Fruit fly (Drosophila melanogaster) whole organism, pupa: ENCODE measurements around the gene gl.

ENCODE experiments used
- CG10348 ChIP-seq: fragments of 200-800 bp; sonication (Bioruptor generic); IDR thresholded peaks from 2 replicates; pipeline ENCODE4 v1.3.6; 2022; ENCODE audit warnings: missing biosample characterization, missing genetic modification characterization
- CG12605 ChIP-seq: fragments of 200-800 bp; sonication (Bioruptor generic); IDR thresholded peaks from 2 replicates; pipeline ENCODE4 v1.3.6; 2022; ENCODE audit warnings: missing biosample characterization, missing genetic modification characterization
- CG13204 ChIP-seq: fragments of 200-800 bp; sonication (Bioruptor generic); optimal IDR thresholded peaks from 2 replicates; lab custom pipeline; 2018; ENCODE audit warnings: missing biosample characterization, mild to moderate bottlenecking, missing genetic modification characterization, moderate library complexity
- CG14655 ChIP-seq: fragments of 200-800 bp; sonication (Bioruptor generic); optimal IDR thresholded peaks from 3 replicates; lab custom pipeline; 2017; ENCODE audit warnings: mild to moderate bottlenecking, missing biosample characterization, missing genetic modification reagents, missing genetic modification characterization
- CG15710 ChIP-seq: fragments of 200-800 bp; sonication (Bioruptor generic); optimal IDR thresholded peaks from 2 replicates; lab custom pipeline; 2018; ENCODE audit warnings: missing biosample characterization, mild to moderate bottlenecking, missing genetic modification characterization, moderate library complexity
- CG17806 ChIP-seq: fragments of 200-800 bp; sonication (Bioruptor generic); optimal IDR thresholded peaks from 2 replicates; lab custom pipeline; 2018; ENCODE audit warnings: missing biosample characterization, mild to moderate bottlenecking, missing genetic modification characterization, moderate library complexity
- CG32121 ChIP-seq: fragments of 200-800 bp; sonication (Bioruptor generic); IDR thresholded peaks from 2 replicates; pipeline ENCODE4 v1.3.6; 2022; ENCODE audit warnings: missing biosample characterization, missing genetic modification characterization
- CG34367 ChIP-seq: fragments of 200-800 bp; sonication (Bioruptor generic); optimal IDR thresholded peaks from 2 replicates; lab custom pipeline; 2018; ENCODE audit warnings: missing biosample characterization, mild to moderate bottlenecking, missing genetic modification characterization
- CG4496 ChIP-seq: fragments of 200-800 bp; sonication (Bioruptor generic); IDR thresholded peaks from 3 replicates; pipeline ENCODE4 v1.3.6; 2022; ENCODE audit warnings: missing biosample characterization, missing genetic modification characterization
- CG8159 ChIP-seq: fragments of 200-800 bp; sonication (Bioruptor generic); optimal IDR thresholded peaks from 3 replicates; lab custom pipeline; 2018; ENCODE audit warnings: missing biosample characterization, mild to moderate bottlenecking, missing genetic modification characterization, moderate library complexity
- CG8301 ChIP-seq: fragments of 200-800 bp; sonication (Bioruptor generic); optimal IDR thresholded peaks from 2 replicates; lab custom pipeline; 2018; ENCODE audit warnings: missing biosample characterization, mild to moderate bottlenecking, missing genetic modification characterization
- CG9948 ChIP-seq: fragments of 200-800 bp; sonication (Bioruptor generic); optimal IDR thresholded peaks from 2 replicates; lab custom pipeline; 2018; ENCODE audit warnings: missing biosample characterization, mild to moderate bottlenecking, missing genetic modification characterization, moderate library complexity
- D1 ChIP-seq: fragments of 200-800 bp; sonication (Bioruptor generic); optimal IDR thresholded peaks from 2 replicates; lab custom pipeline; 2018; ENCODE audit warnings: missing biosample characterization, mild to moderate bottlenecking, missing genetic modification characterization, moderate library complexity
- EcR ChIP-seq: fragments of 200-800 bp; sonication (Bioruptor generic); optimal IDR thresholded peaks from 3 replicates; lab custom pipeline; 2019; ENCODE audit warnings: missing biosample characterization, missing genetic modification characterization, mild to moderate bottlenecking, moderate library complexity, missing genetic modification reagents
- Ets98B ChIP-seq: fragments of 200-800 bp; sonication (Bioruptor generic); IDR thresholded peaks from 2 replicates; pipeline ENCODE4 v1.3.6; 2022; ENCODE audit warnings: missing biosample characterization, missing genetic modification characterization
- Pif1A ChIP-seq: fragments of 200-800 bp; sonication (Bioruptor generic); optimal IDR thresholded peaks from 3 replicates; lab custom pipeline; 2016; ENCODE audit warnings: missing biosample characterization, missing genetic modification characterization
- Pif1B ChIP-seq: fragments of 200-800 bp; sonication (Bioruptor generic); optimal IDR thresholded peaks from 3 replicates; lab custom pipeline; 2016; ENCODE audit warnings: missing biosample characterization, missing genetic modification characterization
- Snoo ChIP-seq: fragments of 200-800 bp; sonication (Bioruptor generic); optimal IDR thresholded peaks from 3 replicates; lab custom pipeline; 2017; ENCODE audit warnings: missing biosample characterization, mild to moderate bottlenecking, missing genetic modification characterization, inconsistent platforms
- fd96Ca ChIP-seq: fragments of 200-800 bp; sonication (Bioruptor generic); IDR thresholded peaks from 3 replicates; pipeline ENCODE4 v1.3.6; 2022; ENCODE audit warnings: missing biosample characterization, missing genetic modification characterization
- gl ChIP-seq: fragments of 200-800 bp; sonication (Bioruptor generic); optimal IDR thresholded peaks from 2 replicates; lab custom pipeline; 2018; ENCODE audit warnings: missing biosample characterization, mild to moderate bottlenecking, missing genetic modification characterization
- rn ChIP-seq: fragments of 200-800 bp; sonication (Bioruptor generic); IDR thresholded peaks from 2 replicates; pipeline ENCODE4 v1.3.6; 2022; ENCODE audit warnings: missing biosample characterization, missing genetic modification characterization

gl gene

DNA sequence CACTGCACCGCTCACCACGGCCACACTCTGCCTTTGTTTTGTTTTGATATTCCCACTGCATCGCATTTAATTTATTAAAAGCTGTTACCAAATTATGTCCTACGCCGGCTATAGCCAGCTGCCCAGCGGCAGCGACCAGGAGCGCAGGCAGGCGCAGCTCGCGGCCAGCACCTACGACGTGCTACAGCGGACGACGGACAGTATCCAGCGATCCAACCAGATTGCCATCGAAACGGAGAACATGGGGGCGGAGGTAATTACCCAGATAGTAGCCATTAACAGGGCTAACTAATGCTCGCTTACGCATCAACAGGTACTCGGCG is 27.1 kb upstream of the gl start:
- TF ChIP-seq CG10348 (GFP tag; lab: Robert Waterston, UW) (no peak), CG12605 (GFP tag; lab: Robert Waterston, UW) (no peak), CG4496 (GFP tag; lab: Robert Waterston, UW) (0 out of 3 replicates have a peak, but pooled peaks have one; percentile 21)

DNA sequence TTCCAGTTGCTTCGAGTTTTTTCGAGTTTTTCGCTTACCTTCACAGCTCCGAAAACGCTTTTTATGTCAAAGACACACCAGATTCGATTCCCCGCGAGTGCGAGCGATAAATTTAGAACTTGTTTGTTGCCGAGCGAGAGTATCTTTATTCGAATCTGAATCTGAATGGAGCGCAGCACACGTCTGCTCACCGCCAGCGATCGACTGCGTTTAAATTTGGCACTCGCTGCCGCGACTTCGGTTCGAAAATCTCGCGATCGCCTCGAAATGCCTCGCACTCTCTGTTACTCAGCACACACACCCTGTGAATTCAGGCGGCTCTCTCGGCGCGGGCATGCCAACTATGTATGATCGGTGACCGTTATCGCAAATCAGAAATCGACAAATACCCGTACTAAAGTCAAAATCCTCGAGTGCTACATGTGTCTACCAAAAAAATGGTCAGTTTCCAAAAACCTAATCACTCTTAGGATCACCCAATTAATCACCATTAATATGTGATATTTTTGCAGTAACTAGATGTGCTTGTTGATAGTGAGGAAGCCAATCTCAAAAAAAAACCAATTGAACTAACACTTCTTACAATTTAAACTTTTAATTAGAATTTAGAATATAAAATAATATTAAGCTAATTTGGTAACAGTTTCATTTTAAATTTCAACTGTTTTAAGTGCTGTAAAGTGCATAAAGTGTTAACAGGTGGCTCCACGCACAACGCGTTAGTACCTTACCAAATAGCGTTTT is 26.6 kb upstream of the gl start, which contains the start of gene Vha100-2:
Vha100-2 (minus strand) TSS at position 216 of the 744 bp plus-strand sequence.
- no peak for TF ChIP-seq CG34367
- TF ChIP-seq Ets98B (GFP tag; lab: Robert Waterston, UW): peak; percentile 73
- TF ChIP-seq gl (tag; lab: Kevin White, UChicago): no peak
- peak; percentile 49 for TF ChIP-seq CG32121
- TF ChIP-seq CG17806: no peak
- peak; percentile 29; the same call in 1 of the 3 replicates for TF ChIP-seq fd96Ca (GFP tag; lab: Robert Waterston, UW)
- TF ChIP-seq CG14655 (GFP tag; lab: Kevin White, UChicago): peak; percentile 38
- TF ChIP-seq Pif1A: no peak
- TF ChIP-seq rn (GFP tag; lab: Robert Waterston, UW): no peak
- peak; percentile 5 for TF ChIP-seq CG8159
- peak; percentile 51; the same call in 1 of the 2 replicates for TF ChIP-seq CG12605 (GFP tag; lab: Robert Waterston, UW)
- TF ChIP-seq Pif1B (GFP tag; lab: Kevin White, UChicago): no peak
- peak; percentile 70; the same call in 2 of the 3 replicates for TF ChIP-seq CG4496 (GFP tag; lab: Robert Waterston, UW)
- no peak for TF ChIP-seq EcR (GFP tag; lab: Kevin White, UChicago)

dm6 chr3R:18398460-18398901 is 25.9 kb upstream of the gl start:
- peak; percentile 7 for TF ChIP-seq EcR (GFP tag; lab: Kevin White, UChicago)
- no peak for TF ChIP-seq CG10348 (GFP tag; lab: Robert Waterston, UW)
- no peak for TF ChIP-seq Pif1A
- no peak for TF ChIP-seq CG15710
- no peak for TF ChIP-seq CG17806
- no peak for TF ChIP-seq rn (GFP tag; lab: Robert Waterston, UW)
- TF ChIP-seq Ets98B (GFP tag; lab: Robert Waterston, UW): no peak
- peak; percentile 15 for TF ChIP-seq CG13204 (GFP tag; lab: Kevin White, UChicago)
- TF ChIP-seq CG12605 (GFP tag; lab: Robert Waterston, UW): no peak
- TF ChIP-seq fd96Ca (GFP tag; lab: Robert Waterston, UW): peak; percentile 6; the same call in 1 of the 3 replicates
- no peak for TF ChIP-seq CG14655 (GFP tag; lab: Kevin White, UChicago)

DNA sequence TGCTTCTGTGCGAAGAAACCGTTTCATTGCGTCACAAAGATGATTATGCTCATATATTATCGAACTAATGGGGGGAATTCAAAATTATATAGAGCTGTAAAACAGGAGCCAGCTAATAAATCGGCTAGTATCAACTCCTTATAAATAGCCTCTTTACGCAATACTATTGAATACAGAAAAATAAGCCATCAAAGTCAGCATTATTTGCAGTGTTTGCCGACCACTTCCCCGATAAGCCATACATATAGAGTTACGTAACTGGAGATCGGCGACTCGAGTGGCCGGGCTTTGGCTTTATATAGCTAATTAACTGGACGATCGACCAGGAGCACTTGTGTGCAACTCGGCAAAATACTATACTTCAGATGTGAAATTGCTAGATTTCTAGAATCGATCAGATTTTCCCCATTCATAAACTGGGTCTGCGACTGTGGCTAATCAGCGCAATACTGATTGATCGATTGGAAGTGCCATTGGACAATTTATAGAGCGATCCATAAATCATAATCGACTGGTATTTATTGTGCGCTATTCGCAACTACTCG is 25.4 kb upstream of the gl start:
- TF ChIP-seq CG12605 (GFP tag; lab: Robert Waterston, UW) (peak; percentile 57), Ets98B (GFP tag; lab: Robert Waterston, UW) (peak; percentile 55), EcR (GFP tag; lab: Kevin White, UChicago) (no peak), CG34367 (no peak), fd96Ca (GFP tag; lab: Robert Waterston, UW) (peak; percentile 70; the same call in 2 of the 3 replicates), CG32121 (no peak), CG9948 (tag; lab: Kevin White, UChicago) (no peak), CG4496 (GFP tag; lab: Robert Waterston, UW) (peak; percentile 41; the same call in 2 of the 3 replicates), CG15710 (no peak)

DNA sequence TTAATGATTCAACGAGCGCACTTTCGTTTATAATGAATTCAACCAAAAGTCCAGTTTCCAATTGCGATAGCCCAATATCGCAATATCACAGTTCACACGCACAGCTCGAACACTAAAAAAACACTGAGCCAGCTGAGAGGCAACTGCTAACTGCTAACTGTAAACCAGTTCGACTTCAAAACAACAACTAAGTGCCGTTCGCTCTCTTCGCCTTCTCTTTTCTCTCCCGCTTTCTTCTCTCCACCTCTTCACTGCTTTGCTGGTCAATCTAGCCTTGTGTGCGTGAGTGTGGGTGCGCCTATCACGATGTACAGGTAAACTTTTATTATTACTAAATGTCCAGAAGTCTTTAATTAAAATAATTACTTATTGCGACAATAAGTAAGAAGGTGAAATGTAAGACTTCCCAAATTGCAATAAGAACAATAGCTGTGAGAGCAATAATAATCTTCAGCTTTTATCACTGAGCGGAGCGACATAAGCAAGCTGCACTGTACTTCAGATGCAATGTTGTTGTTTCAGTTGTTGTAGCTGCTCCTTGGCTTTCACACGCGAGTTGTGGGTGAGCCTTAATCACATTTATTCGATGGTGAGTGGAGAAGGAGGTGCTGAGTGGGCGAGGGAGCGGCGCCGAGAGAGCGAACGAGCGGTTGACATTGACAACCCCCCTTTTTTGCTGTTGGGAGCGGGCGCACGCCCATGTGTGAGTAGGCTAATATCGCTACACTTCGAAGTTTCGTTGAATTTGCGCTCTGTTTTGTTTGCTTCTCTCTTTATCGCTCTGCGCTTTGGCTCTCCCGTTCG is 24.5 kb upstream of the gl start, which contains the start of gene Vti1b:
Vti1b (plus strand) TSS at position 195 of the 804 bp plus-strand sequence.
- TF ChIP-seq Ets98B (GFP tag; lab: Robert Waterston, UW): peak; percentile 97
- TF ChIP-seq CG32121: peak; percentile 98
- TF ChIP-seq CG4496 (GFP tag; lab: Robert Waterston, UW): peak; percentile 98
- peak; percentile 93 for TF ChIP-seq D1 (tag; lab: Kevin White, UChicago)
- peak; percentile 98 for TF ChIP-seq CG8301
- peak; percentile 88 for TF ChIP-seq CG12605 (GFP tag; lab: Robert Waterston, UW)
- peak; percentile 96 for TF ChIP-seq CG9948 (tag; lab: Kevin White, UChicago)
- TF ChIP-seq CG17806: peak; percentile 97
- peak; percentile 98 for TF ChIP-seq CG8159
- TF ChIP-seq CG13204 (GFP tag; lab: Kevin White, UChicago): peak; percentile 91
- peak; percentile 98 for TF ChIP-seq CG14655 (GFP tag; lab: Kevin White, UChicago)
- TF ChIP-seq rn (GFP tag; lab: Robert Waterston, UW): peak; percentile 94
- peak; percentile 94 for TF ChIP-seq Snoo (tag; lab: Kevin White, UChicago)
- TF ChIP-seq gl (tag; lab: Kevin White, UChicago): peak; percentile 98
- TF ChIP-seq Pif1B (GFP tag; lab: Kevin White, UChicago): peak; percentile 97
- peak; percentile 97 for TF ChIP-seq CG15710
- peak; percentile 94 for TF ChIP-seq CG34367
- peak; percentile 97 for TF ChIP-seq fd96Ca (GFP tag; lab: Robert Waterston, UW)
- peak; percentile 97 for TF ChIP-seq Pif1A
- TF ChIP-seq CG10348 (GFP tag; lab: Robert Waterston, UW): peak; percentile 93
- peak; percentile 80 for TF ChIP-seq EcR (GFP tag; lab: Kevin White, UChicago)
